Worm (Caenorhabditis elegans): ENCODE measurements around the gene idpb-1.

The idpb-1 gene

ce11 chrII:5141945-5142514 lies 40.2 kb downstream of the idpb-1 start, which contains the start of gene nas-29:
Gene nas-29 (minus strand): TSS chrII:5142036.
- TF ChIP-seq mdl-1 (tag; optimal IDR thresholded peaks at IDR 0.05) (peak; percentile 28), sea-2 (GFP tag; optimal IDR thresholded peaks at IDR 0.05) (no peak), elt-3 (tag; optimal IDR thresholded peaks at IDR 0.05) (no peak), nhr-25 (tag; optimal IDR thresholded peaks at IDR 0.05) (peak; percentile 64), elt-1 (tag; optimal IDR thresholded peaks at IDR 0.05) (no peak), ceh-82 (tag; optimal IDR thresholded peaks at IDR 0.05) (no peak), jun-1 (tag; optimal IDR thresholded peaks at IDR 0.05) (peak; percentile 20), ceh-9 (tag; optimal IDR thresholded peaks at IDR 0.05) (no peak), pqm-1 (tag; optimal IDR thresholded peaks at IDR 0.05) (peak; percentile 89), ama-1 (optimal IDR thresholded peaks at IDR 0.05) (no peak), nhr-43 (tag; optimal IDR thresholded peaks at IDR 0.05; ENCODE audit: poor library complexity, severe bottlenecking) (peak; percentile 44), elt-2 (tag; optimal IDR thresholded peaks at IDR 0.05) (peak; percentile 98), daf-12 (tag; optimal IDR thresholded peaks at IDR 0.05) (no peak)

- TF ChIP-seq nhr-43 (tag; optimal IDR thresholded peaks at IDR 0.05; ENCODE audit: poor library complexity, severe bottlenecking) (no peak), ceh-16 (tag; optimal IDR thresholded peaks at IDR 0.05) (no peak), lin-39 (tag; optimal IDR thresholded peaks at IDR 0.05) (no peak), zag-1 (tag; optimal IDR thresholded peaks at IDR 0.05) (no peak), hmg-11 (tag; optimal IDR thresholded peaks at IDR 0.05) (no peak), nhr-23 (tag; optimal IDR thresholded peaks at IDR 0.05) (no peak), ama-1 (optimal IDR thresholded peaks at IDR 0.05) (no peak), fkh-10 (GFP tag; optimal IDR thresholded peaks at IDR 0.05) (no peak), nhr-25 (tag; optimal IDR thresholded peaks at IDR 0.05) (no peak), elt-1 (tag; optimal IDR thresholded peaks at IDR 0.05) (no peak), tbx-2 (tag; optimal IDR thresholded peaks at IDR 0.05) (no peak)
Measured at ce11 chrII:5142619-5143018, 40.8 kb downstream of the idpb-1 start, which contains the start of gene F58A6.1. Gene F58A6.1 (plus strand): TSS chrII:5142919.

- TF ChIP-seq elt-1 (tag; optimal IDR thresholded peaks at IDR 0.05) (no peak), egl-27 (tag; optimal IDR thresholded peaks at IDR 0.05) (no peak), nhr-77 (tag; optimal IDR thresholded peaks at IDR 0.05) (no peak), mdl-1 (tag; optimal IDR thresholded peaks at IDR 0.05) (no peak), elt-3 (tag; optimal IDR thresholded peaks at IDR 0.05) (no peak), mml-1 (tag; optimal IDR thresholded peaks at IDR 0.05) (no peak)
Measured at ce11 chrII:5148349-5148748, 46.6 kb downstream of the idpb-1 start, which contains the start of gene F58A6.5. Gene F58A6.5 (minus strand): TSS chrII:5148449.

- TF ChIP-seq nhr-11 (tag; optimal IDR thresholded peaks at IDR 0.05) (no peak), hmg-11 (tag; optimal IDR thresholded peaks at IDR 0.05) (no peak), ztf-11 (tag; optimal IDR thresholded peaks at IDR 0.05) (no peak), eor-1 (tag; optimal IDR thresholded peaks at IDR 0.05) (no peak), jun-1 (tag; optimal IDR thresholded peaks at IDR 0.05) (no peak), tbx-2 (tag; optimal IDR thresholded peaks at IDR 0.05) (no peak), elt-3 (tag; optimal IDR thresholded peaks at IDR 0.05) (no peak), nhr-76 (tag; optimal IDR thresholded peaks at IDR 0.05) (no peak), snpc-4 (tag; optimal IDR thresholded peaks at IDR 0.05) (no peak), ceh-82 (tag; optimal IDR thresholded peaks at IDR 0.05) (no peak), R02D3.7 (tag; optimal IDR thresholded peaks at IDR 0.05) (no peak), ZK546.5 (tag; optimal IDR thresholded peaks at IDR 0.05) (no peak), aly-2 (tag; optimal IDR thresholded peaks at IDR 0.05) (no peak), ceh-9 (tag; optimal IDR thresholded peaks at IDR 0.05) (no peak)
Measured at ce11 chrII:5150829-5151228, 49.0 kb downstream of the idpb-1 start, which contains the start of gene srb-16. Gene srb-16 (minus strand): TSS chrII:5150929.

Data from whole organism, L3 larva.